Worm (Caenorhabditis elegans) whole organism, L4 larva: Measurements from ENCODE around the gene T23B7.3.
A peak's percentile ranks its signal among the peaks of the same experiment; 100 is the strongest.

ENCODE experiments used
- D1046.2 ChIP-seq: fragments of 200-800 bp; sonication (Bioruptor generic); IDR thresholded peaks from 2 replicates; pipeline ENCODE4 v1.3.6; 2022; ENCODE audit warnings: missing genetic modification characterization, missing compliant biosample characterization
- F10B5.3 ChIP-seq: sonication (generic microtip); optimal IDR thresholded peaks from 2 replicates; lab custom pipeline; 2016; ENCODE audit warnings: mild to moderate bottlenecking, missing genetic modification characterization, missing compliant biosample characterization
- F49E8.2 ChIP-seq: sonication (generic microtip); optimal IDR thresholded peaks from 2 replicates; lab custom pipeline; 2016; ENCODE audit warnings: missing compliant biosample characterization, mild to moderate bottlenecking, missing genetic modification characterization, borderline replicate concordance
- T26A8.4 ChIP-seq: fragments of 200-800 bp; sonication (Bioruptor generic); IDR thresholded peaks from 2 replicates; pipeline ENCODE4 v1.3.6; 2022; ENCODE audit warnings: missing genetic modification characterization, missing compliant biosample characterization
- Y105C5A.15 ChIP-seq: fragments of 200-800 bp; sonication (Bioruptor generic); IDR thresholded peaks from 2 replicates; pipeline ENCODE4 v1.3.6; 2022; ENCODE audit warnings: missing genetic modification characterization, missing compliant biosample characterization
- Y5F2A.4 ChIP-seq: fragments of 200-800 bp; sonication (Bioruptor generic); optimal IDR thresholded peaks from 2 replicates; lab custom pipeline; 2018; ENCODE audit warnings: mild to moderate bottlenecking, missing genetic modification characterization, missing compliant biosample characterization
- aha-1 ChIP-seq: fragments of 150-350 bp; peaks from one replicate; lab custom pipeline; 2014; ENCODE audit warnings: missing biosample characterization, missing genetic modification characterization
- arid-1 ChIP-seq: fragments of 200-800 bp; sonication (Bioruptor generic); conservative IDR thresholded peaks from 2 replicates; pipeline ENCODE4 v1.3.6; 2022; ENCODE audit warnings: missing genetic modification reagents, missing genetic modification characterization, missing compliant biosample characterization
- attf-4 ChIP-seq: sonication (generic microtip); optimal IDR thresholded peaks from 3 replicates; lab custom pipeline; 2017; ENCODE audit warnings: missing biosample characterization, missing genetic modification characterization
- ceh-32 ChIP-seq: sonication (generic microtip); optimal IDR thresholded peaks from 2 replicates; lab custom pipeline; 2016; ENCODE audit warnings: mild to moderate bottlenecking, missing genetic modification characterization, missing compliant biosample characterization; ENCODE audit not compliant: poor library complexity
- ceh-44 ChIP-seq: fragments of 200-800 bp; sonication (Bioruptor generic); IDR thresholded peaks from 2 replicates; pipeline ENCODE4 v1.3.6; 2022; ENCODE audit warnings: missing genetic modification reagents, missing genetic modification characterization, missing compliant biosample characterization
- ces-1 ChIP-seq: fragments of 150-350 bp; sonication (generic microtip); optimal IDR thresholded peaks from 4 replicates; lab custom pipeline; 2014; ENCODE audit warnings: missing biosample characterization, missing genetic modification reagents, missing genetic modification characterization
- ctbp-1 ChIP-seq: fragments of 200-800 bp; sonication (Bioruptor generic); IDR thresholded peaks from 2 replicates; pipeline ENCODE4 v1.3.6; 2022; ENCODE audit warnings: missing genetic modification reagents, missing genetic modification characterization, missing compliant biosample characterization
- daf-12 ChIP-seq: fragments of 150-350 bp; optimal IDR thresholded peaks from 2 replicates; lab custom pipeline; 2014; ENCODE audit warnings: missing biosample characterization, missing genetic modification reagents, missing genetic modification characterization
- daf-8 ChIP-seq: fragments of 200-800 bp; sonication (Bioruptor generic); IDR thresholded peaks from 2 replicates; pipeline ENCODE4 v1.3.6; 2022; ENCODE audit warnings: missing genetic modification characterization, missing compliant biosample characterization
- dmd-6 ChIP-seq: fragments of 200-800 bp; sonication (Bioruptor generic); IDR thresholded peaks from 2 replicates; pipeline ENCODE4 v1.3.6; 2022; ENCODE audit warnings: missing genetic modification reagents, missing genetic modification characterization, missing compliant biosample characterization
- dpl-1 ChIP-seq: fragments of 150-350 bp; optimal IDR thresholded peaks from 2 replicates; lab custom pipeline; 2014; ENCODE audit warnings: missing biosample characterization, missing genetic modification reagents, missing genetic modification characterization
- dve-1 ChIP-seq: sonication (generic microtip); optimal IDR thresholded peaks from 2 replicates; lab custom pipeline; 2017; ENCODE audit warnings: antibody characterized with exemption, mild to moderate bottlenecking, missing genetic modification characterization, missing compliant biosample characterization; ENCODE audit not compliant: insufficient read depth
- egl-43 ChIP-seq: fragments of 200-800 bp; sonication (Bioruptor generic); IDR thresholded peaks from 2 replicates; pipeline ENCODE4 v1.3.6; 2022; ENCODE audit warnings: missing genetic modification reagents, missing genetic modification characterization, missing compliant biosample characterization
- fkh-10 ChIP-seq: fragments of 150-350 bp; optimal IDR thresholded peaks from 2 replicates; lab custom pipeline; 2014; ENCODE audit warnings: missing biosample characterization, missing genetic modification reagents, missing genetic modification characterization
- fos-1 ChIP-seq: fragments of 150-350 bp; optimal IDR thresholded peaks from 2 replicates; lab custom pipeline; 2014; ENCODE audit warnings: missing biosample characterization, missing genetic modification characterization
- hlh-11 ChIP-seq: fragments of 200-800 bp; sonication (Bioruptor generic); optimal IDR thresholded peaks from 2 replicates; lab custom pipeline; 2018; ENCODE audit warnings: mild to moderate bottlenecking, missing genetic modification characterization, missing compliant biosample characterization
- lim-7 ChIP-seq: fragments of 200-800 bp; sonication (Bioruptor generic); IDR thresholded peaks from 2 replicates; pipeline ENCODE4 v1.3.6; 2022; ENCODE audit warnings: missing genetic modification characterization, missing compliant biosample characterization
- lin-1 ChIP-seq: fragments of 200-800 bp; sonication (Bioruptor generic); IDR thresholded peaks from 2 replicates; pipeline ENCODE4 v1.3.6; 2022; ENCODE audit warnings: missing genetic modification reagents, missing genetic modification characterization, missing compliant biosample characterization
- lin-38 ChIP-seq: fragments of 200-800 bp; sonication (Bioruptor generic); IDR thresholded peaks from 2 replicates; pipeline ENCODE4 v1.3.6; 2022; ENCODE audit warnings: missing genetic modification reagents, missing genetic modification characterization, missing compliant biosample characterization
- lin-39 ChIP-seq: fragments of 150-350 bp; optimal IDR thresholded peaks from 2 replicates; lab custom pipeline; 2014; ENCODE audit warnings: missing biosample characterization, missing genetic modification reagents, missing genetic modification characterization
- mes-2 ChIP-seq: sonication (generic microtip); optimal IDR thresholded peaks from 2 replicates; lab custom pipeline; 2016; ENCODE audit warnings: missing genotype, mild to moderate bottlenecking, missing genetic modification characterization, missing compliant biosample characterization; ENCODE audit not compliant: poor library complexity, severe bottlenecking
- mxl-3 ChIP-seq: fragments of 200-800 bp; sonication (Bioruptor generic); optimal IDR thresholded peaks from 2 replicates; lab custom pipeline; 2018; ENCODE audit warnings: mild to moderate bottlenecking, missing genetic modification characterization, missing compliant biosample characterization
- nhr-10 ChIP-seq: fragments of 150-350 bp; optimal IDR thresholded peaks from 2 replicates; lab custom pipeline; 2014; ENCODE audit warnings: missing biosample characterization, missing genetic modification characterization
- nhr-102 ChIP-seq: sonication (generic microtip); optimal IDR thresholded peaks from 2 replicates; lab custom pipeline; 2016; ENCODE audit warnings: mild to moderate bottlenecking, missing genetic modification characterization, moderate library complexity, missing compliant biosample characterization
- nhr-25 ChIP-seq: sonication (generic microtip); optimal IDR thresholded peaks from 2 replicates; lab custom pipeline; 2017; ENCODE audit warnings: missing genetic modification characterization, mild to moderate bottlenecking, missing compliant biosample characterization, antibody characterized with exemption, moderate library complexity, borderline replicate concordance; ENCODE audit not compliant: insufficient read depth
- nhr-41 ChIP-seq: fragments of 200-800 bp; sonication (Bioruptor generic); IDR thresholded peaks from 2 replicates; pipeline ENCODE4 v1.3.6; 2022; ENCODE audit warnings: missing genetic modification reagents, missing genetic modification characterization, missing compliant biosample characterization
- nhr-42 ChIP-seq: fragments of 200-800 bp; sonication (Bioruptor generic); IDR thresholded peaks from 2 replicates; pipeline ENCODE4 v1.3.6; 2022; ENCODE audit warnings: missing genetic modification characterization, missing compliant biosample characterization
- nhr-6 ChIP-seq: fragments of 150-350 bp; optimal IDR thresholded peaks from 2 replicates; lab custom pipeline; 2014; ENCODE audit warnings: missing biosample characterization, missing genetic modification characterization
- nhr-76 ChIP-seq: fragments of 150-350 bp; optimal IDR thresholded peaks from 2 replicates; lab custom pipeline; 2014; ENCODE audit warnings: missing biosample characterization, missing genetic modification characterization
- nhr-77 ChIP-seq: fragments of 150-350 bp; optimal IDR thresholded peaks from 2 replicates; lab custom pipeline; 2014; ENCODE audit warnings: missing biosample characterization, missing genetic modification characterization
- php-3 ChIP-seq: fragments of 200-800 bp; sonication (Bioruptor generic); IDR thresholded peaks from 2 replicates; pipeline ENCODE4 v1.3.6; 2022; ENCODE audit warnings: missing genetic modification reagents, missing genetic modification characterization, missing compliant biosample characterization
- pqm-1 ChIP-seq: sonication (generic microtip); optimal IDR thresholded peaks from 2 replicates; lab custom pipeline; 2017; ENCODE audit warnings: missing biosample characterization, missing genetic modification characterization
- rbr-2 ChIP-seq: sonication (generic microtip); optimal IDR thresholded peaks from 2 replicates; lab custom pipeline; 2016; ENCODE audit warnings: missing genotype, missing genetic modification characterization, missing compliant biosample characterization
- saeg-2 ChIP-seq: fragments of 200-800 bp; sonication (Bioruptor generic); IDR thresholded peaks from 2 replicates; pipeline ENCODE4 v1.3.6; 2022; ENCODE audit warnings: missing genetic modification reagents, missing genetic modification characterization, missing compliant biosample characterization
- sdz-12 ChIP-seq: fragments of 200-800 bp; sonication (Bioruptor generic); optimal IDR thresholded peaks from 2 replicates; lab custom pipeline; 2018; ENCODE audit warnings: mild to moderate bottlenecking, missing genetic modification characterization, missing compliant biosample characterization
- snpc-4 ChIP-seq: fragments of 150-350 bp; optimal IDR thresholded peaks from 2 replicates; lab custom pipeline; 2014; ENCODE audit warnings: missing biosample characterization, missing genetic modification characterization
- spr-3 ChIP-seq: fragments of 200-800 bp; sonication (Bioruptor generic); optimal IDR thresholded peaks from 2 replicates; lab custom pipeline; 2018; ENCODE audit warnings: mild to moderate bottlenecking, missing genetic modification characterization, missing compliant biosample characterization
- tra-1 ChIP-seq: fragments of 200-800 bp; sonication (Bioruptor generic); IDR thresholded peaks from 2 replicates; pipeline ENCODE4 v1.3.6; 2022; ENCODE audit warnings: missing genetic modification reagents, missing genetic modification characterization, missing compliant biosample characterization
- unc-130 ChIP-seq: sonication (generic microtip); optimal IDR thresholded peaks from 2 replicates; lab custom pipeline; 2016; ENCODE audit warnings: missing genetic modification reagents, missing genetic modification characterization, missing compliant biosample characterization
- unc-39 ChIP-seq: sonication (generic microtip); optimal IDR thresholded peaks from 2 replicates; lab custom pipeline; 2017; ENCODE audit warnings: missing biosample characterization, missing genetic modification characterization
- unc-62 ChIP-seq, 3 experiments: fragments of 150-350 bp in 1 of 3; sonication (generic microtip); optimal IDR thresholded peaks in 2 of 3; peaks in 1 of 3; 1 replicate in 1 of 3; 2 replicates in 2 of 3; lab custom pipeline; 2014 to 2017; ENCODE audit warnings: missing biosample characterization in 3 of 3, missing genetic modification characterization in 3 of 3, missing genetic modification reagents in 3 of 3, missing genotype in 1 of 3
- vab-7 ChIP-seq: fragments of 200-800 bp; sonication (Bioruptor generic); IDR thresholded peaks from 2 replicates; pipeline ENCODE4 v1.3.6; 2022; ENCODE audit warnings: missing genetic modification reagents, missing genetic modification characterization, missing compliant biosample characterization
- zip-11 ChIP-seq: fragments of 200-800 bp; sonication (Bioruptor generic); IDR thresholded peaks from 2 replicates; pipeline ENCODE4 v1.3.6; 2022; ENCODE audit warnings: missing genetic modification characterization, missing compliant biosample characterization
- ztf-7 ChIP-seq: fragments of 150-350 bp; optimal IDR thresholded peaks from 2 replicates; lab custom pipeline; 2014; ENCODE audit warnings: missing biosample characterization, missing genetic modification characterization

The T23B7.3 gene

ce11 chrII:4851594-4852106 lies 1.7 kb downstream of the T23B7.3 start, which contains the start of gene dnj-9 (continued):
- TF ChIP-seq nhr-102 (tag; lab: Kevin White, UChicago) (peak; percentile 97), hlh-11 (tag; lab: Kevin White, UChicago) (peak; percentile 92), pqm-1 (no peak), lim-7 (GFP tag; lab: Robert Waterston, UW) (no peak), nhr-76 (tag; lab: Kevin White, UChicago) (peak; percentile 41), egl-43 (GFP tag; lab: Robert Waterston, UW) (peak; percentile 77), T26A8.4 (GFP tag; lab: Robert Waterston, UW) (peak; percentile 95), aha-1 (tag; lab: Kevin White, UChicago) (peak; percentile 99), dve-1 (tag; lab: Kevin White, UChicago) (peak; percentile 98), arid-1 (GFP tag; lab: Robert Waterston, UW) (peak; percentile 83), nhr-10 (tag; lab: Kevin White, UChicago) (no peak), lin-39 (tag; lab: Kevin White, UChicago) (no peak), unc-130 (GFP tag; lab: Kevin White, UChicago) (peak; percentile 52), daf-12 (no peak), nhr-41 (no peak), fos-1 (tag; lab: Kevin White, UChicago) (no peak), snpc-4 (peak; percentile 19), vab-7 (GFP tag; lab: Robert Waterston, UW) (no peak), php-3 (GFP tag; lab: Robert Waterston, UW) (peak; percentile 80), nhr-25 (tag; lab: Kevin White, UChicago) (peak; percentile 88), dpl-1 (GFP tag; lab: Kevin White, UChicago) (peak; percentile 100), daf-8 (GFP tag; lab: Robert Waterston, UW) (no peak), nhr-6 (tag; lab: Kevin White, UChicago) (peak; percentile 93), F49E8.2 (tag; lab: Kevin White, UChicago) (peak; percentile 89), Y105C5A.15 (GFP tag; lab: Robert Waterston, UW) (no peak), saeg-2 (GFP tag; lab: Robert Waterston, UW) (peak; percentile 91), nhr-42 (peak; percentile 82), ceh-32 (tag; lab: Kevin White, UChicago) (peak; percentile 62), tra-1 (peak; percentile 86; the same call in 1 of the 2 replicates), nhr-77 (tag; lab: Kevin White, UChicago) (peak; percentile 93), ctbp-1 (GFP tag; lab: Robert Waterston, UW) (peak; percentile 88), mxl-3 (GFP tag; lab: Kevin White, UChicago) (peak; percentile 55), unc-39 (tag; lab: Kevin White, UChicago) (no peak), unc-62 (GFP tag; optimal IDR thresholded peaks at IDR 0.05 in 1 of 2; lab: Kevin White, UChicago) (peak in 1 of 2 experiments; percentile 98), unc-62 (tag; optimal IDR thresholded peaks at IDR 0.05; lab: Kevin White, UChicago) (no peak), rbr-2 (peak; percentile 94), F10B5.3 (tag; lab: Kevin White, UChicago) (peak; percentile 93), Y5F2A.4 (GFP tag; lab: Kevin White, UChicago) (no peak), mes-2 (tag; lab: Kevin White, UChicago) (peak; percentile 95), fkh-10 (GFP tag; lab: Kevin White, UChicago) (peak; percentile 86), sdz-12 (no peak), lin-38 (peak; percentile 92), ceh-44 (GFP tag; lab: Robert Waterston, UW) (0 out of 2 replicates have a peak, but pooled peaks have one; percentile 20), ztf-7 (tag; lab: Kevin White, UChicago) (peak; percentile 82), zip-11 (GFP tag; lab: Robert Waterston, UW) (no peak), dmd-6 (peak; percentile 94), spr-3 (GFP tag; lab: Kevin White, UChicago) (peak; percentile 92), lin-1 (peak; percentile 89), D1046.2 (GFP tag; lab: Robert Waterston, UW) (no peak), attf-4 (tag; lab: Kevin White, UChicago) (no peak), ces-1 (peak; percentile 52)
